Worm (Caenorhabditis elegans): ENCODE data around the gene tsp-4.

The tsp-4 gene

ce11 chrIV:12547824-12548223 is 27.8 kb upstream of the tsp-4 start, which contains the start of gene ipmk-1:
ipmk-1 (plus strand) TSS chrIV:12548124.
- TF ChIP-seq unc-62 (GFP tag; optimal IDR thresholded peaks at IDR 0.05) (no peak), crh-2 (tag; optimal IDR thresholded peaks at IDR 0.05) (no peak), F13H6.1 (tag; optimal IDR thresholded peaks at IDR 0.05) (no peak), mab-5 (tag; optimal IDR thresholded peaks at IDR 0.05) (no peak), nhr-237 (tag; optimal IDR thresholded peaks at IDR 0.05) (no peak), lin-11 (tag; optimal IDR thresholded peaks at IDR 0.05) (no peak), nhr-10 (tag; optimal IDR thresholded peaks at IDR 0.05) (no peak), alr-1 (tag; optimal IDR thresholded peaks at IDR 0.05) (no peak)

- TF ChIP-seq unc-55 (GFP tag; optimal IDR thresholded peaks at IDR 0.05) (no peak), snpc-4 (tag; optimal IDR thresholded peaks at IDR 0.05) (no peak), ztf-11 (tag; optimal IDR thresholded peaks at IDR 0.05) (no peak), sma-9 (GFP tag; optimal IDR thresholded peaks at IDR 0.05) (no peak), sma-9 (tag; optimal IDR thresholded peaks at IDR 0.05) (no peak), elt-3 (tag; optimal IDR thresholded peaks at IDR 0.05) (no peak)
Measured at ce11 chrIV:12545902-12546301, 25.9 kb upstream of the tsp-4 start.

- TF ChIP-seq crh-2 (tag; optimal IDR thresholded peaks at IDR 0.05) (peak; percentile 24), ceh-16 (tag; optimal IDR thresholded peaks at IDR 0.05) (no peak), unc-55 (GFP tag; optimal IDR thresholded peaks at IDR 0.05) (peak; percentile 50)
Measured at ce11 chrIV:12545393-12545792, 25.3 kb upstream of the tsp-4 start.

- no peak for TF ChIP-seq nhr-129 (tag; optimal IDR thresholded peaks at IDR 0.05)
- TF ChIP-seq unc-55 (GFP tag; optimal IDR thresholded peaks at IDR 0.05) = no peak
- no peak for TF ChIP-seq fos-1 (tag; optimal IDR thresholded peaks at IDR 0.05)
- no peak for TF ChIP-seq nhr-6 (tag; optimal IDR thresholded peaks at IDR 0.05)
- TF ChIP-seq C34F6.9 (tag; optimal IDR thresholded peaks at IDR 0.05) = no peak
- TF ChIP-seq egl-27 (tag; optimal IDR thresholded peaks at IDR 0.05) = no peak
- no peak for TF ChIP-seq lsy-2 (tag; optimal IDR thresholded peaks at IDR 0.05)
- TF ChIP-seq unc-39 (tag; optimal IDR thresholded peaks at IDR 0.05) = no peak
- no peak for TF ChIP-seq alr-1 (tag; optimal IDR thresholded peaks at IDR 0.05)
- no peak for TF ChIP-seq lin-13 (GFP tag; optimal IDR thresholded peaks at IDR 0.05)
- no peak for TF ChIP-seq sem-4 (tag; optimal IDR thresholded peaks at IDR 0.05)
- no peak for TF ChIP-seq zag-1 (tag; optimal IDR thresholded peaks at IDR 0.05)
- no peak for TF ChIP-seq nhr-23 (tag; optimal IDR thresholded peaks at IDR 0.05)
- no peak for TF ChIP-seq sma-3 (GFP tag; optimal IDR thresholded peaks at IDR 0.05)
- no peak for TF ChIP-seq ztf-4 (tag; optimal IDR thresholded peaks at IDR 0.05)
- no peak for TF ChIP-seq mdl-1 (tag; optimal IDR thresholded peaks at IDR 0.05)
Measured at ce11 chrIV:12544624-12545023, 24.6 kb upstream of the tsp-4 start.

- TF ChIP-seq Y55F3AM.14 (GFP tag; optimal IDR thresholded peaks at IDR 0.05) (no peak), nhr-77 (tag; optimal IDR thresholded peaks at IDR 0.05) (no peak), nhr-25 (tag; optimal IDR thresholded peaks at IDR 0.05) (no peak), unc-55 (GFP tag; optimal IDR thresholded peaks at IDR 0.05) (no peak), snpc-4 (tag; optimal IDR thresholded peaks at IDR 0.05) (no peak), ceh-82 (tag; optimal IDR thresholded peaks at IDR 0.05) (no peak), blmp-1 (tag; optimal IDR thresholded peaks at IDR 0.05; ENCODE audit: insufficient read depth) (no peak), fos-1 (tag; optimal IDR thresholded peaks at IDR 0.05) (no peak), skn-1 (tag; optimal IDR thresholded peaks at IDR 0.05) (no peak), mab-5 (tag; optimal IDR thresholded peaks at IDR 0.05) (no peak), ZK546.5 (tag; optimal IDR thresholded peaks at IDR 0.05) (no peak), sem-4 (tag; optimal IDR thresholded peaks at IDR 0.05) (no peak), nhr-11 (tag; optimal IDR thresholded peaks at IDR 0.05) (no peak), crh-2 (tag; optimal IDR thresholded peaks at IDR 0.05) (no peak), nhr-21 (tag; optimal IDR thresholded peaks at IDR 0.05) (no peak), aly-2 (tag; optimal IDR thresholded peaks at IDR 0.05) (no peak), sma-3 (GFP tag; optimal IDR thresholded peaks at IDR 0.05) (no peak), lin-13 (GFP tag; optimal IDR thresholded peaks at IDR 0.05) (no peak), lin-11 (tag; optimal IDR thresholded peaks at IDR 0.05) (no peak), ama-1 (optimal IDR thresholded peaks at IDR 0.05) (no peak)
Measured at ce11 chrIV:12542011-12542410, 22.0 kb upstream of the tsp-4 start, which contains the start of gene ham-1. ham-1 (plus strand) TSS chrIV:12542183.
